Fruit fly (Drosophila melanogaster) whole organism, embryonic: Measurements from ENCODE around the gene HHEX.
A peak's percentile ranks its signal among the peaks of the same experiment; 100 is the strongest.

Experiments
- Bdp1 ChIP-seq: fragments of 200-800 bp; sonication (Bioruptor generic); optimal IDR thresholded peaks from 3 replicates; lab custom pipeline; 2016; ENCODE audit warnings: missing biosample characterization, missing genetic modification characterization
- BtbVII ChIP-seq: fragments of 200-800 bp; sonication (Bioruptor generic); optimal IDR thresholded peaks from 3 replicates; lab custom pipeline; 2017; ENCODE audit warnings: missing biosample characterization, mild to moderate bottlenecking, missing genetic modification characterization
- Bteb2 ChIP-seq: fragments of 200-800 bp; sonication (Bioruptor generic); optimal IDR thresholded peaks from 2 replicates; lab custom pipeline; 2016; ENCODE audit warnings: missing biosample characterization, missing genetic modification characterization
- CG12299 ChIP-seq: fragments of 200-800 bp; sonication (Bioruptor generic); optimal IDR thresholded peaks from 2 replicates; lab custom pipeline; 2018; ENCODE audit warnings: missing biosample characterization, mild to moderate bottlenecking, missing genetic modification characterization
- CG15514 ChIP-seq: fragments of 200-800 bp; sonication (Bioruptor generic); optimal IDR thresholded peaks from 3 replicates; lab custom pipeline; 2017; ENCODE audit warnings: missing biosample characterization, missing genetic modification characterization, mild to moderate bottlenecking, moderate library complexity, missing genetic modification reagents
- CG17568 ChIP-seq: fragments of 200-800 bp; sonication (Bioruptor generic); optimal IDR thresholded peaks from 2 replicates; lab custom pipeline; 2018; ENCODE audit warnings: missing biosample characterization, mild to moderate bottlenecking, missing genetic modification characterization, moderate library complexity
- CG17802 ChIP-seq: fragments of 200-800 bp; sonication (Bioruptor generic); optimal IDR thresholded peaks from 2 replicates; lab custom pipeline; 2018; ENCODE audit warnings: missing biosample characterization, mild to moderate bottlenecking, missing genetic modification characterization, moderate library complexity
- CG1832 ChIP-seq: fragments of 200-800 bp; sonication (Bioruptor generic); optimal IDR thresholded peaks from 2 replicates; lab custom pipeline; 2017; ENCODE audit warnings: missing biosample characterization, mild to moderate bottlenecking, missing genetic modification characterization, inconsistent platforms
- CG31224 ChIP-seq: fragments of 200-800 bp; sonication (Bioruptor generic); IDR thresholded peaks from 2 replicates; pipeline ENCODE4 v1.3.6; 2022; ENCODE audit warnings: missing biosample characterization, missing genetic modification characterization
- CG4282 ChIP-seq: fragments of 200-800 bp; sonication (Bioruptor generic); optimal IDR thresholded peaks from 2 replicates; lab custom pipeline; 2016; ENCODE audit warnings: missing biosample characterization, missing genetic modification characterization
- CG4328 ChIP-seq: fragments of 200-800 bp; sonication (Bioruptor generic); optimal IDR thresholded peaks from 3 replicates; lab custom pipeline; 2017; ENCODE audit warnings: missing biosample characterization, missing genetic modification reagents, missing genetic modification characterization
- CG4854 ChIP-seq: fragments of 200-800 bp; sonication (Bioruptor generic); optimal IDR thresholded peaks from 2 replicates; lab custom pipeline; 2016; ENCODE audit warnings: missing biosample characterization, missing genetic modification characterization, inconsistent platforms
- CG6765 ChIP-seq: fragments of 200-800 bp; sonication (Bioruptor generic); optimal IDR thresholded peaks from 3 replicates; lab custom pipeline; 2017; ENCODE audit warnings: missing biosample characterization, mild to moderate bottlenecking, missing genetic modification characterization
- CG6813 ChIP-seq: fragments of 200-800 bp; sonication (Bioruptor generic); optimal IDR thresholded peaks from 2 replicates; lab custom pipeline; 2017; ENCODE audit warnings: missing biosample characterization, missing genetic modification characterization, mild to moderate bottlenecking, moderate library complexity, missing genetic modification reagents
- CG8281 ChIP-seq: fragments of 200-800 bp; sonication (Bioruptor generic); optimal IDR thresholded peaks from 2 replicates; lab custom pipeline; 2018; ENCODE audit warnings: missing biosample characterization, mild to moderate bottlenecking, missing genetic modification characterization, moderate library complexity
- CG9215 ChIP-seq: fragments of 200-800 bp; sonication (Bioruptor generic); IDR thresholded peaks from 2 replicates; pipeline ENCODE4 v1.3.6; 2022; ENCODE audit warnings: missing biosample characterization, missing genetic modification characterization
- CG9609 ChIP-seq: fragments of 200-800 bp; sonication (Bioruptor generic); optimal IDR thresholded peaks from 3 replicates; lab custom pipeline; 2016; ENCODE audit warnings: missing biosample characterization, missing genetic modification characterization
- CoRest ChIP-seq: fragments of 200-800 bp; sonication (Bioruptor generic); optimal IDR thresholded peaks from 3 replicates; lab custom pipeline; 2018; ENCODE audit warnings: missing biosample characterization, mild to moderate bottlenecking, missing genetic modification characterization, moderate library complexity
- Dip3 ChIP-seq: fragments of 200-800 bp; sonication (Bioruptor generic); optimal IDR thresholded peaks from 3 replicates; lab custom pipeline; 2016; ENCODE audit warnings: missing biosample characterization, missing genetic modification characterization
- Eip74EF ChIP-seq, 2 experiments: fragments of 200-800 bp in 1 of 2; fragments of >200 bp in 1 of 2; sonication (Bioruptor generic) in 1 of 2; optimal IDR thresholded peaks; 2 replicates each; lab custom pipeline; 2017 to 2019; ENCODE audit warnings: missing biosample characterization in 2 of 2, missing genetic modification characterization in 2 of 2, mild to moderate bottlenecking in 1 of 2, moderate library complexity in 1 of 2
- Fer3 ChIP-seq: fragments of 200-800 bp; sonication (Bioruptor generic); optimal IDR thresholded peaks from 2 replicates; lab custom pipeline; 2018; ENCODE audit warnings: missing biosample characterization, mild to moderate bottlenecking, missing genetic modification characterization, moderate library complexity
- Gug ChIP-seq: fragments of 200-800 bp; sonication (Bioruptor generic); IDR thresholded peaks from 4 replicates; pipeline ENCODE4 v1.3.6; 2022; ENCODE audit warnings: missing biosample characterization, missing genetic modification characterization
- HLH3B ChIP-seq: fragments of 200-800 bp; sonication (Bioruptor generic); IDR thresholded peaks from 2 replicates; pipeline ENCODE4 v1.3.6; 2022; ENCODE audit warnings: missing biosample characterization, missing genetic modification characterization
- Kr ChIP-seq: fragments of 200-800 bp; sonication (Bioruptor generic); optimal IDR thresholded peaks from 2 replicates; lab custom pipeline; 2017; ENCODE audit warnings: missing biosample characterization, mild to moderate bottlenecking, missing genetic modification characterization
- Nf-YB ChIP-seq: fragments of 200-800 bp; sonication (Bioruptor generic); optimal IDR thresholded peaks from 3 replicates; lab custom pipeline; 2019; ENCODE audit warnings: missing biosample characterization, mild to moderate bottlenecking, missing genetic modification characterization, moderate library complexity
- Nf-YC ChIP-seq: fragments of 200-800 bp; optimal IDR thresholded peaks from 3 replicates; lab custom pipeline; 2019; ENCODE audit warnings: missing biosample characterization, mild to moderate bottlenecking, missing genetic modification characterization, moderate library complexity
- Oli ChIP-seq: fragments of 200-800 bp; sonication (Bioruptor generic); optimal IDR thresholded peaks from 2 replicates; lab custom pipeline; 2018; ENCODE audit warnings: missing biosample characterization, mild to moderate bottlenecking, missing genetic modification characterization, moderate library complexity
- Rx ChIP-seq: fragments of 200-800 bp; sonication (Bioruptor generic); IDR thresholded peaks from 2 replicates; pipeline ENCODE4 v1.3.6; 2022; ENCODE audit warnings: missing biosample characterization, missing genetic modification characterization
- Scr ChIP-seq: fragments of 200-800 bp; sonication (Bioruptor generic); IDR thresholded peaks from 2 replicates; pipeline ENCODE4 v1.3.6; 2022; ENCODE audit warnings: missing biosample characterization, missing genetic modification characterization; ENCODE audit not compliant: partially characterized antibody
- Sin3A ChIP-seq: fragments of >200 bp; optimal IDR thresholded peaks from 2 replicates; lab custom pipeline; 2018
- abd-A ChIP-seq: fragments of 200-800 bp; sonication (Bioruptor generic); optimal IDR thresholded peaks from 3 replicates; lab custom pipeline; 2019; ENCODE audit warnings: missing biosample characterization, mild to moderate bottlenecking, missing genetic modification characterization, moderate library complexity
- al ChIP-seq: fragments of 200-800 bp; sonication (Bioruptor generic); IDR thresholded peaks from 2 replicates; pipeline ENCODE4 v1.3.6; 2022; ENCODE audit warnings: missing biosample characterization, missing genetic modification characterization
- bsh ChIP-seq, 2 experiments: fragments of 200-800 bp; sonication (Bioruptor generic); optimal IDR thresholded peaks; 2 replicates each; lab custom pipeline; 2017 to 2018; ENCODE audit warnings: mild to moderate bottlenecking in 2 of 2, missing biosample characterization in 2 of 2, missing genetic modification characterization in 2 of 2, moderate library complexity in 1 of 2
- croc ChIP-seq: fragments of 200-800 bp; sonication (Bioruptor generic); conservative IDR thresholded peaks from 3 replicates; pipeline ENCODE4 v1.3.6; 2022; ENCODE audit warnings: missing biosample characterization, missing genetic modification characterization
- da ChIP-seq: fragments of 200-800 bp; sonication (Bioruptor generic); optimal IDR thresholded peaks from 2 replicates; lab custom pipeline; 2016; ENCODE audit warnings: missing biosample characterization, missing genetic modification characterization
- esg ChIP-seq: fragments of 200-800 bp; sonication (Bioruptor generic); conservative IDR thresholded peaks from 2 replicates; pipeline ENCODE4 v1.3.6; 2022; ENCODE audit warnings: missing biosample characterization, missing genetic modification characterization
- exex ChIP-seq: fragments of 200-800 bp; sonication (Bioruptor generic); optimal IDR thresholded peaks from 4 replicates; lab custom pipeline; 2018; ENCODE audit warnings: missing biosample characterization, mild to moderate bottlenecking, missing genetic modification characterization, moderate library complexity
- fu2 ChIP-seq: fragments of 200-800 bp; sonication (Bioruptor generic); optimal IDR thresholded peaks from 2 replicates; lab custom pipeline; 2016; ENCODE audit warnings: missing biosample characterization, missing genetic modification characterization
- gem ChIP-seq: fragments of 200-800 bp; sonication (Bioruptor generic); optimal IDR thresholded peaks from 2 replicates; lab custom pipeline; 2019; ENCODE audit warnings: missing biosample characterization, mild to moderate bottlenecking, missing genetic modification characterization, moderate library complexity
- gt ChIP-seq: fragments of 200-800 bp; sonication (Bioruptor generic); IDR thresholded peaks from 2 replicates; pipeline ENCODE4 v1.3.6; 2022; ENCODE audit warnings: missing biosample characterization, missing genetic modification characterization
- h ChIP-seq: fragments of >200 bp; optimal IDR thresholded peaks from 2 replicates; lab custom pipeline; 2017
- ind ChIP-seq: fragments of 200-800 bp; sonication (Bioruptor generic); optimal IDR thresholded peaks from 3 replicates; lab custom pipeline; 2016; ENCODE audit warnings: missing biosample characterization, missing genetic modification characterization
- jing ChIP-seq: fragments of 200-800 bp; sonication (Bioruptor generic); optimal IDR thresholded peaks from 2 replicates; lab custom pipeline; 2018; ENCODE audit warnings: missing biosample characterization, mild to moderate bottlenecking, missing genetic modification characterization
- kay ChIP-seq: fragments of 200-800 bp; sonication (Bioruptor generic); optimal IDR thresholded peaks from 2 replicates; lab custom pipeline; 2016; ENCODE audit warnings: missing biosample characterization, missing genetic modification characterization
- nerfin-1 ChIP-seq: fragments of 200-800 bp; sonication (Bioruptor generic); optimal IDR thresholded peaks from 3 replicates; lab custom pipeline; 2019; ENCODE audit warnings: missing biosample characterization, mild to moderate bottlenecking, missing genetic modification characterization, moderate library complexity
- oc ChIP-seq: fragments of 200-800 bp; sonication (Bioruptor generic); optimal IDR thresholded peaks from 2 replicates; lab custom pipeline; 2018; ENCODE audit warnings: missing biosample characterization, mild to moderate bottlenecking, missing genetic modification characterization, moderate library complexity
- odd ChIP-seq: fragments of 200-800 bp; sonication (Bioruptor generic); optimal IDR thresholded peaks from 2 replicates; lab custom pipeline; 2017; ENCODE audit warnings: missing biosample characterization, mild to moderate bottlenecking, missing genetic modification characterization
- ro ChIP-seq: fragments of 200-800 bp; sonication (Bioruptor generic); IDR thresholded peaks from 2 replicates; pipeline ENCODE4 v1.3.6; 2022; ENCODE audit warnings: missing biosample characterization, missing genetic modification characterization
- sens-2 ChIP-seq: fragments of 200-800 bp; sonication (Bioruptor generic); IDR thresholded peaks from 2 replicates; pipeline ENCODE4 v1.3.6; 2022; ENCODE audit warnings: missing biosample characterization, missing genetic modification characterization
- sob ChIP-seq: fragments of 200-800 bp; sonication (Bioruptor generic); IDR thresholded peaks from 2 replicates; pipeline ENCODE4 v1.3.6; 2022; ENCODE audit warnings: missing biosample characterization, missing genetic modification characterization
- yki ChIP-seq: fragments of >200 bp; optimal IDR thresholded peaks from 3 replicates; lab custom pipeline; 2018

The HHEX gene

dm6 chr3R:21097631-21098117, 16.9 kb upstream of the HHEX start, which contains the start of gene RhoGAP93B (continued):
- peak; percentile 63 for TF ChIP-seq Oli
- no peak for TF ChIP-seq oc (tag; lab: Kevin White, UChicago)
- TF ChIP-seq sens-2 (GFP tag; lab: Robert Waterston, UW), result peak; percentile 92
- TF ChIP-seq yki, result no peak
- peak; percentile 100 for TF ChIP-seq Scr (GFP tag; lab: Robert Waterston, UW)
- TF ChIP-seq CG9609, result peak; percentile 93
- peak; percentile 82 for TF ChIP-seq nerfin-1 (tag; lab: Kevin White, UChicago)
- TF ChIP-seq sob (GFP tag; lab: Robert Waterston, UW), result peak; percentile 95
- peak; percentile 64 for TF ChIP-seq kay (GFP tag; lab: Kevin White, UChicago)
- no peak for TF ChIP-seq Kr (GFP tag; lab: Kevin White, UChicago)
- peak; percentile 80 for TF ChIP-seq gt
- peak; percentile 74 for TF ChIP-seq da
- peak; percentile 77 for TF ChIP-seq Nf-YC (tag; lab: Kevin White, UChicago)
- no peak for TF ChIP-seq abd-A (tag; lab: Kevin White, UChicago)
- peak; percentile 26 for TF ChIP-seq CG8281 (tag; lab: Kevin White, UChicago)
- peak; percentile 53 for TF ChIP-seq Nf-YB (GFP tag; lab: Kevin White, UChicago)
- TF ChIP-seq esg (GFP tag; lab: Robert Waterston, UW), result peak; percentile 90
- peak; percentile 49 for TF ChIP-seq CG17802 (tag; lab: Kevin White, UChicago)
- TF ChIP-seq CoRest, result peak; percentile 83
- no peak for TF ChIP-seq jing
- TF ChIP-seq exex (tag; lab: Kevin White, UChicago), result peak; percentile 53
- no peak for TF ChIP-seq CG17568 (GFP tag; lab: Kevin White, UChicago)
- peak; percentile 83 for TF ChIP-seq CG12299 (tag; lab: Kevin White, UChicago)
- TF ChIP-seq CG15514 (GFP tag; lab: Kevin White, UChicago), result peak; percentile 90
- peak; percentile 82 for TF ChIP-seq Fer3 (tag; lab: Kevin White, UChicago)
- peak; percentile 99 for TF ChIP-seq Sin3A (lab: Kevin White, UChicago)
- TF ChIP-seq bsh (GFP tag; optimal IDR thresholded peaks at IDR 0.05; lab: Kevin White, UChicago), result peak in 1 of 2 experiments; percentile 78
- no peak for TF ChIP-seq CG1832 (GFP tag; lab: Kevin White, UChicago)
- peak; percentile 80 for TF ChIP-seq gem (tag; lab: Kevin White, UChicago)
- peak; percentile 35 for TF ChIP-seq BtbVII (GFP tag; lab: Kevin White, UChicago)
- peak; percentile 85 for TF ChIP-seq CG31224
- peak; percentile 60 for TF ChIP-seq Bteb2 (GFP tag; lab: Kevin White, UChicago)
- no peak for TF ChIP-seq Eip74EF (GFP tag; optimal IDR thresholded peaks at IDR 0.05; lab: Kevin White, UChicago)
- TF ChIP-seq HLH3B (GFP tag; lab: Robert Waterston, UW), result peak; percentile 93
- TF ChIP-seq al (GFP tag; lab: Robert Waterston, UW), result peak; percentile 91
- TF ChIP-seq CG6813 (GFP tag; lab: Kevin White, UChicago), result peak; percentile 14
- peak; percentile 83 for TF ChIP-seq ind (GFP tag; lab: Kevin White, UChicago)
- peak; percentile 9 for TF ChIP-seq odd
- TF ChIP-seq CG4282 (GFP tag; lab: Kevin White, UChicago), result peak; percentile 73
- TF ChIP-seq croc (GFP tag; lab: Robert Waterston, UW), result peak; percentile 71; the same call in 2 of the 3 replicates
- TF ChIP-seq Bdp1 (GFP tag; lab: Kevin White, UChicago), result peak; percentile 86
- TF ChIP-seq CG6765, result peak; percentile 35
- peak; percentile 83 for TF ChIP-seq Rx (GFP tag; lab: Robert Waterston, UW)
- TF ChIP-seq CG4328, result peak; percentile 71
- TF ChIP-seq Dip3 (GFP tag; lab: Kevin White, UChicago), result peak; percentile 92
- peak; percentile 96 for TF ChIP-seq Gug
- TF ChIP-seq CG4854 (GFP tag; lab: Kevin White, UChicago), result peak; percentile 72
- no peak for TF ChIP-seq h (lab: Kevin White, UChicago)
- peak; percentile 93 for TF ChIP-seq fu2 (GFP tag; lab: Kevin White, UChicago)
- TF ChIP-seq ro, result peak; percentile 47; the same call in 1 of the 2 replicates
- TF ChIP-seq CG9215 (GFP tag; lab: Robert Waterston, UW), result peak; percentile 90
